Worm (Caenorhabditis elegans): Measurements from ENCODE around the gene C47D12.2.
A peak's percentile ranks its signal among the peaks of the same experiment; 100 is the strongest.

C47D12.2 gene

ce11 chrII:11633509-11633908 lies 42.6 kb upstream of the C47D12.2 start, which contains the start of gene din-1:
TSS of gene din-1 (minus strand) at chrII:11633609.
- TF ChIP-seq ceh-19 (GFP tag; optimal IDR thresholded peaks at IDR 0.05) (no peak), hlh-15 (tag; optimal IDR thresholded peaks at IDR 0.05) (no peak), T23F11.4 (GFP tag; optimal IDR thresholded peaks at IDR 0.05) (no peak), fkh-10 (GFP tag; optimal IDR thresholded peaks at IDR 0.05) (no peak), K09A11.1 (tag; optimal IDR thresholded peaks at IDR 0.05; ENCODE audit: insufficient read depth) (no peak), ahr-1 (tag; optimal IDR thresholded peaks at IDR 0.05) (no peak), nhr-232 (tag; optimal IDR thresholded peaks at IDR 0.05) (no peak), tbx-7 (tag; optimal IDR thresholded peaks at IDR 0.05) (no peak), ztf-16 (tag; optimal IDR thresholded peaks at IDR 0.05) (no peak), sox-2 (GFP tag; IDR thresholded peaks at IDR 0.05) (no peak), ref-2 (tag; optimal IDR thresholded peaks at IDR 0.05) (no peak), nfya-1 (tag; optimal IDR thresholded peaks at IDR 0.05) (no peak), zip-5 (tag; optimal IDR thresholded peaks at IDR 0.05) (no peak), ceh-2 (tag; optimal IDR thresholded peaks at IDR 0.05) (no peak), sox-4 (tag; optimal IDR thresholded peaks at IDR 0.05) (no peak)

DNA sequence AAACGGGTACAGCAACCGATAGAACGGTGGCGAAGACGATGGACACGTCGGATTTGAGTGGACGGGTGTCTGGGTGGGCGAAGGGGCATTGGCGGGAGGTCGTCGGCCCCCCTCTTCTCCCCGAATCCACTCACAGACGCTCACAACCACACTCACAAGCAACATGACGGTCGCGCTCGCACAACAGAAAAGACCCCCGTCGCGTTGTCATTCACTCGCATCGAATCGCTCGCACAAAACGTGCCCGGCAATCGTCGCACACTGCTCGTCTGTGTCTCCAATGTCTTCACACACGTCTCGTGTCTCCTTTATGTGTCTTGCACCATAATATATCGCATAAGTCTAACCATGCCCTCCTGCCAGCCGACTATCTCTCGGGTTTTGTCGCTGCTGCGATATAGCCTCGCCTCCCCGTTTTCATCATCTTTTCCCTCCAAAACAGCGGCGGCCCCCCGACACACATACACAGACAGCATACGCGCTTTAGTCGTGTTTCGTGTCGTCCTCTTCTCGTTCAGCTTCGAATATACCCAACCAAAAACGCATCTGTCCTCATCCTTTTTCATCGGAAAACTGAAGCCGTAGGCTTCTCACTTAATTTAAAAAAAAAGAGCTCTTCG lies 41.9 kb upstream of the C47D12.2 start:
- TF ChIP-seq ceh-24 (tag; optimal IDR thresholded peaks at IDR 0.05) (no peak), lim-6 (tag; optimal IDR thresholded peaks at IDR 0.05) (no peak), tbx-2 (tag; optimal IDR thresholded peaks at IDR 0.05) (peak; percentile 90), ceh-2 (tag; optimal IDR thresholded peaks at IDR 0.05) (peak; percentile 24), hlh-30 (tag; optimal IDR thresholded peaks at IDR 0.05; ENCODE audit: insufficient read depth) (peak; percentile 95), sox-2 (GFP tag; IDR thresholded peaks at IDR 0.05) (peak; percentile 24; the same call in 1 of the 2 replicates), ceh-34 (tag; optimal IDR thresholded peaks at IDR 0.05) (peak; percentile 90), ahr-1 (tag; optimal IDR thresholded peaks at IDR 0.05) (no peak), eyg-1 (tag; optimal IDR thresholded peaks at IDR 0.05) (peak; percentile 6), Y22D7AL.16 (tag; optimal IDR thresholded peaks at IDR 0.05) (no peak), unc-86 (tag; optimal IDR thresholded peaks at IDR 0.05) (no peak), ceh-14 (tag; optimal IDR thresholded peaks at IDR 0.05) (peak; percentile 47), F13H6.1 (tag; optimal IDR thresholded peaks at IDR 0.05) (peak; percentile 67), unc-3 (GFP tag; conservative IDR thresholded peaks at IDR 0.05) (no peak), unc-3 (tag; optimal IDR thresholded peaks at IDR 0.05) (no peak), ceh-31 (tag; optimal IDR thresholded peaks at IDR 0.05) (peak; percentile 93), npax-4 (tag; optimal IDR thresholded peaks at IDR 0.05) (no peak), C38D4.7 (GFP tag; optimal IDR thresholded peaks at IDR 0.05) (peak; percentile 16), nhr-11 (tag; optimal IDR thresholded peaks at IDR 0.05) (no peak), syd-9 (tag; optimal IDR thresholded peaks at IDR 0.05) (peak; percentile 69), pag-3 (tag; optimal IDR thresholded peaks at IDR 0.05; ENCODE audit: borderline replicate concordance) (no peak), pros-1 (tag; optimal IDR thresholded peaks at IDR 0.05) (peak; percentile 80), sdc-2 (tag; optimal IDR thresholded peaks at IDR 0.05) (peak; percentile 64), fkh-6 (tag; optimal IDR thresholded peaks at IDR 0.05) (peak; percentile 2), ceh-22 (tag; optimal IDR thresholded peaks at IDR 0.05) (peak; percentile 91), sox-4 (tag; optimal IDR thresholded peaks at IDR 0.05) (no peak), ceh-48 (tag; optimal IDR thresholded peaks at IDR 0.05) (no peak), nhr-232 (tag; optimal IDR thresholded peaks at IDR 0.05) (no peak), ceh-18 (tag; optimal IDR thresholded peaks at IDR 0.05) (peak; percentile 89), ets-4 (tag; optimal IDR thresholded peaks at IDR 0.05) (peak; percentile 3), fax-1 (tag; optimal IDR thresholded peaks at IDR 0.05) (no peak), unc-55 (GFP tag; optimal IDR thresholded peaks at IDR 0.05) (peak; percentile 89), zip-5 (tag; optimal IDR thresholded peaks at IDR 0.05) (no peak), madf-2 (tag; optimal IDR thresholded peaks at IDR 0.05) (peak; percentile 100), ceh-45 (GFP tag; IDR thresholded peaks at IDR 0.05) (no peak), dve-1 (tag; optimal IDR thresholded peaks at IDR 0.05) (peak; percentile 66), lin-11 (tag; optimal IDR thresholded peaks at IDR 0.05) (no peak), ttx-3 (tag; optimal IDR thresholded peaks at IDR 0.05) (no peak), elt-4 (tag; optimal IDR thresholded peaks at IDR 0.05) (no peak), pax-1 (tag; optimal IDR thresholded peaks at IDR 0.05) (no peak), ceh-9 (tag; optimal IDR thresholded peaks at IDR 0.05) (no peak), hlh-13 (GFP tag; optimal IDR thresholded peaks at IDR 0.05) (no peak)

Data from whole organism, late embryonic.